Worm (Caenorhabditis elegans) whole organism, L1 larva: ENCODE data around the gene sre-56.

ENCODE experiments used
- C04F5.9 ChIP-seq: sonication (generic microtip); optimal IDR thresholded peaks from 2 replicates; lab custom pipeline; 2016; ENCODE audit warnings: missing genetic modification characterization, missing compliant biosample characterization
- C34B4.2 ChIP-seq: sonication (generic microtip); optimal IDR thresholded peaks from 2 replicates; lab custom pipeline; 2017; ENCODE audit warnings: mild to moderate bottlenecking, missing genetic modification characterization, missing compliant biosample characterization
- aha-1 ChIP-seq: fragments of 150-350 bp; optimal IDR thresholded peaks from 2 replicates; lab custom pipeline; 2014; ENCODE audit warnings: missing biosample characterization, missing genetic modification characterization
- alr-1 ChIP-seq: fragments of 200-800 bp; sonication (Bioruptor generic); optimal IDR thresholded peaks from 2 replicates; lab custom pipeline; 2018; ENCODE audit warnings: borderline replicate concordance, mild to moderate bottlenecking, missing genetic modification characterization, missing compliant biosample characterization
- blmp-1 ChIP-seq: fragments of 150-350 bp; optimal IDR thresholded peaks from 2 replicates; lab custom pipeline; 2014; ENCODE audit warnings: missing biosample characterization, missing genetic modification characterization
- ceh-63 ChIP-seq: fragments of 200-800 bp; sonication (Bioruptor generic); optimal IDR thresholded peaks from 2 replicates; lab custom pipeline; 2018; ENCODE audit warnings: mild to moderate bottlenecking, missing genetic modification characterization, missing compliant biosample characterization
- ceh-82 ChIP-seq, 3 experiments: fragments of 150-350 bp in 1 of 3; sonication (generic microtip) in 2 of 3; optimal IDR thresholded peaks; 2 replicates each; lab custom pipeline; 2014 to 2017; ENCODE audit warnings: missing biosample characterization in 3 of 3, missing genetic modification characterization in 3 of 3
- ceh-90 ChIP-seq: sonication (generic microtip); optimal IDR thresholded peaks from 2 replicates; lab custom pipeline; 2016; ENCODE audit warnings: missing genetic modification characterization, missing compliant biosample characterization
- dsc-1 ChIP-seq: sonication (generic microtip); optimal IDR thresholded peaks from 2 replicates; lab custom pipeline; 2016; ENCODE audit warnings: mild to moderate bottlenecking, missing genetic modification characterization, missing compliant biosample characterization
- efl-1 ChIP-seq, 4 experiments: fragments of 150-350 bp; optimal IDR thresholded peaks in 3 of 4; peaks in 1 of 4; 1 replicate in 1 of 4; 2 replicates in 3 of 4; lab custom pipeline; 2014; ENCODE audit warnings: missing biosample characterization in 2 of 4, missing genetic modification characterization in 2 of 4, missing genetic modification reagents in 2 of 4
- egl-13 ChIP-seq: sonication (generic microtip); optimal IDR thresholded peaks from 2 replicates; lab custom pipeline; 2016; ENCODE audit warnings: missing genotype, missing genetic modification reagents, missing genetic modification characterization, missing compliant biosample characterization
- elt-3 ChIP-seq, 6 experiments: fragments of 150-350 bp in 1 of 6; sonication (generic microtip); optimal IDR thresholded peaks; 2 replicates each; lab custom pipeline; 2017 to 2018; ENCODE audit warnings: missing biosample characterization in 6 of 6, missing genetic modification characterization in 6 of 6, inconsistent platforms in 1 of 6
- ets-5 ChIP-seq: fragments of 200-800 bp; sonication (Bioruptor generic); IDR thresholded peaks from 2 replicates; pipeline ENCODE4 v1.3.6; 2022; ENCODE audit warnings: missing genetic modification characterization, missing compliant biosample characterization
- fkh-4 ChIP-seq: sonication (generic microtip); optimal IDR thresholded peaks from 2 replicates; lab custom pipeline; 2016; ENCODE audit warnings: missing compliant biosample characterization, missing genetic modification characterization, borderline replicate concordance
- grh-1 ChIP-seq: fragments of 200-800 bp; sonication (Bioruptor generic); IDR thresholded peaks from 2 replicates; pipeline ENCODE4 v1.3.6; 2022; ENCODE audit warnings: missing genetic modification reagents, missing genetic modification characterization, missing compliant biosample characterization
- jun-1 ChIP-seq: fragments of 150-350 bp; optimal IDR thresholded peaks from 2 replicates; lab custom pipeline; 2014; ENCODE audit warnings: missing biosample characterization, missing genetic modification reagents, missing genetic modification characterization
- lin-13 ChIP-seq: fragments of 150-350 bp; optimal IDR thresholded peaks from 2 replicates; lab custom pipeline; 2014; ENCODE audit warnings: missing biosample characterization, missing genetic modification reagents, missing genetic modification characterization
- lin-14 ChIP-seq: fragments of 200-800 bp; sonication (Bioruptor generic); optimal IDR thresholded peaks from 2 replicates; lab custom pipeline; 2018; ENCODE audit warnings: mild to moderate bottlenecking, missing genetic modification characterization, moderate library complexity, missing compliant biosample characterization
- lir-3 ChIP-seq: sonication (generic microtip); optimal IDR thresholded peaks from 2 replicates; lab custom pipeline; 2016; ENCODE audit warnings: mild to moderate bottlenecking, missing genetic modification characterization, moderate library complexity, missing compliant biosample characterization; ENCODE audit not compliant: poor library complexity
- lsy-2 ChIP-seq, 2 experiments: fragments of 150-350 bp; optimal IDR thresholded peaks; 2 replicates each; lab custom pipeline; 2014; ENCODE audit warnings: missing biosample characterization in 2 of 2, missing genetic modification characterization in 2 of 2
- nhr-12 ChIP-seq: sonication (generic microtip); optimal IDR thresholded peaks from 2 replicates; lab custom pipeline; 2017; ENCODE audit warnings: missing biosample characterization, missing genetic modification characterization
- nhr-20 ChIP-seq: sonication (generic microtip); optimal IDR thresholded peaks from 2 replicates; lab custom pipeline; 2016; ENCODE audit warnings: mild to moderate bottlenecking, missing genetic modification characterization, missing compliant biosample characterization
- nhr-237 ChIP-seq: fragments of 150-350 bp; optimal IDR thresholded peaks from 2 replicates; lab custom pipeline; 2014; ENCODE audit warnings: missing biosample characterization, missing genetic modification characterization
- nhr-28 ChIP-seq: fragments of 150-350 bp; optimal IDR thresholded peaks from 2 replicates; lab custom pipeline; 2014; ENCODE audit warnings: missing biosample characterization, missing genetic modification characterization
- nhr-71 ChIP-seq: sonication (generic microtip); optimal IDR thresholded peaks from 2 replicates; lab custom pipeline; 2016; ENCODE audit warnings: mild to moderate bottlenecking, missing genetic modification characterization, moderate library complexity, missing compliant biosample characterization
- nhr-84 ChIP-seq: sonication (generic microtip); optimal IDR thresholded peaks from 2 replicates; lab custom pipeline; 2017; ENCODE audit warnings: missing biosample characterization, missing genetic modification characterization
- nhr-85 ChIP-seq: sonication (generic microtip); peaks from one replicate; lab custom pipeline; 2016; ENCODE audit warnings: missing genetic modification characterization, inconsistent platforms, missing compliant biosample characterization
- pax-3 ChIP-seq: fragments of 200-800 bp; sonication (Bioruptor generic); optimal IDR thresholded peaks from 2 replicates; lab custom pipeline; 2018; ENCODE audit warnings: mild to moderate bottlenecking, missing genetic modification characterization, moderate library complexity, missing compliant biosample characterization
- pqm-1 ChIP-seq: sonication (generic microtip); optimal IDR thresholded peaks from 3 replicates; lab custom pipeline; 2017; ENCODE audit warnings: missing biosample characterization, missing genetic modification characterization
- rnt-1 ChIP-seq: sonication (generic microtip); optimal IDR thresholded peaks from 2 replicates; lab custom pipeline; 2016; ENCODE audit warnings: mild to moderate bottlenecking, missing genetic modification characterization, moderate library complexity, missing compliant biosample characterization
- skn-1 ChIP-seq: fragments of 150-350 bp; optimal IDR thresholded peaks from 2 replicates; lab custom pipeline; 2014; ENCODE audit warnings: missing biosample characterization, missing genetic modification characterization
- snu-23 ChIP-seq: sonication (generic microtip); optimal IDR thresholded peaks from 2 replicates; lab custom pipeline; 2016; ENCODE audit warnings: missing genetic modification characterization, missing compliant biosample characterization
- sox-4 ChIP-seq: sonication (generic microtip); optimal IDR thresholded peaks from 2 replicates; lab custom pipeline; 2016; ENCODE audit warnings: missing genetic modification characterization, missing compliant biosample characterization
- sptf-1 ChIP-seq: fragments of 150-350 bp; optimal IDR thresholded peaks from 2 replicates; lab custom pipeline; 2014; ENCODE audit warnings: missing biosample characterization, missing genetic modification characterization
- sup-37 ChIP-seq: fragments of 200-800 bp; sonication (Bioruptor generic); optimal IDR thresholded peaks from 2 replicates; lab custom pipeline; 2018; ENCODE audit warnings: mild to moderate bottlenecking, missing genetic modification characterization, missing compliant biosample characterization
- swsn-7 ChIP-seq: sonication (generic microtip); optimal IDR thresholded peaks from 2 replicates; lab custom pipeline; 2016; ENCODE audit warnings: missing genetic modification characterization, missing compliant biosample characterization
- tlp-1 ChIP-seq: fragments of 150-350 bp; optimal IDR thresholded peaks from 2 replicates; lab custom pipeline; 2014; ENCODE audit warnings: missing biosample characterization, missing genetic modification characterization
- unc-30 ChIP-seq: sonication (generic microtip); optimal IDR thresholded peaks from 2 replicates; lab custom pipeline; 2017; ENCODE audit warnings: missing biosample characterization, missing genetic modification characterization
- zip-4 ChIP-seq: fragments of 200-800 bp; sonication (Bioruptor generic); optimal IDR thresholded peaks from 2 replicates; lab custom pipeline; 2018; ENCODE audit warnings: mild to moderate bottlenecking, missing genetic modification characterization, moderate library complexity, missing compliant biosample characterization
- ztf-11 ChIP-seq, 2 experiments: sonication (generic microtip); optimal IDR thresholded peaks; 2 replicates each; lab custom pipeline; 2016 to 2017; ENCODE audit warnings: missing genetic modification characterization in 2 of 2, missing biosample characterization in 1 of 2, missing compliant biosample characterization in 1 of 2
- ztf-4 ChIP-seq: fragments of 150-350 bp; optimal IDR thresholded peaks from 2 replicates; lab custom pipeline; 2014; ENCODE audit warnings: missing biosample characterization, missing genetic modification characterization

sre-56 gene

DNA sequence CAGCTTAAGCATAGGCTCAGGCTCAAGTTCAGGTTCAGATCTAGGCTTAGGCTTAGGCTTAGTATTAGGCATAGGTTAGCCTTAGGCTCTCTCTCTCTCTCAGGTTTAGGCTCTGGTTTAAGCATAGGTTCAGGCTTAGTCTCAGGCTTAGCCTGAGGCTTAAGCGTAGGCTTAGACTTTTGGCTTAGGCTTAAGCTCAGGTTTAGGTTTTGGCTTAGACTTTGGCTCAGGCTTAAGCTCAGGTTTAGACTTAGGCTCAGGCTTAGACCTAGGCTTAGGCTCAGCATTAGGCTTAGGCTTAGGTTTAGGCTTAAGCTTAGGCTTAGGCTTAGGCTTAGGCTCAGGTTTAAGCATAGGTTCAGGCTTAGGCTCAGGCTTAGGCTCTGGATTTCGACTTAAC lies 19.5 kb downstream of the sre-56 start:
- TF ChIP-seq jun-1 (tag; lab: Kevin White, UChicago), result no peak
- TF ChIP-seq sptf-1 (tag; lab: Kevin White, UChicago), result no peak
- TF ChIP-seq pqm-1, result no peak
- TF ChIP-seq C34B4.2, result no peak
- TF ChIP-seq lsy-2 (tag; optimal IDR thresholded peaks at IDR 0.05; lab: Kevin White, UChicago), result no peak
- TF ChIP-seq zip-4 (GFP tag; lab: Kevin White, UChicago), result no peak
- no peak for TF ChIP-seq ztf-4
- TF ChIP-seq nhr-71 (tag; lab: Kevin White, UChicago), result no peak
- TF ChIP-seq nhr-20, result no peak
- TF ChIP-seq unc-30, result no peak
- TF ChIP-seq sup-37 (GFP tag; lab: Kevin White, UChicago), result no peak
- TF ChIP-seq nhr-12 (tag; lab: Kevin White, UChicago), result no peak
- no peak for TF ChIP-seq nhr-28 (tag; lab: Kevin White, UChicago)
- TF ChIP-seq nhr-237 (tag; lab: Kevin White, UChicago), result no peak
- TF ChIP-seq swsn-7 (tag; lab: Kevin White, UChicago), result no peak
- no peak for TF ChIP-seq aha-1 (tag; lab: Kevin White, UChicago)
- no peak for TF ChIP-seq rnt-1 (tag; lab: Kevin White, UChicago)
- no peak for TF ChIP-seq snu-23
- TF ChIP-seq blmp-1 (tag; lab: Kevin White, UChicago), result no peak
- TF ChIP-seq, all 84 proteins: peak for 0

DNA sequence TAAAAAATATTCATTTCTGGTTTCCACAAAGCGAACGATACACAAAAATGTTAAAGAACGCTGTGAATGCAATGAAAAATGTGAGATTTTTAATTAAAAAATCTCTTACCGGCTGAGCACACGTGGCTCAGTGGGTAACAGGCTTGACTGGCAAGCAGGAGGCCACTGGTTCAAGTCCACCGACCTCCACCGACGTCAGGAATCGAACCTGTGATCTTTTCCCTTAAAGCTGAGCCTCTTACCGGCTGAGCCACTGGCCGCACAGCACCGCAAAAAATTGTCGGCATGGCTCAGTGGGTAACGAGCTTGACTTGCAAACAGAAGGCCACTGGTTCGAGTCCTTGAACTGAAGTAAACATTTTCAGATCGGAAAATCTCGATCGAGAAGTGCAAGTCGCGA lies 20.5 kb downstream of the sre-56 start, which contains the start of gene C44C11.6:
TSS of gene C44C11.6 (plus strand) at position 23 of the 400 bp plus-strand sequence.
- TF ChIP-seq alr-1 (tag; lab: Kevin White, UChicago) (no peak), ceh-82 (tag; optimal IDR thresholded peaks at IDR 0.05; lab: Kevin White, UChicago) (no peak), tlp-1 (tag; lab: Kevin White, UChicago) (no peak), nhr-71 (tag; lab: Kevin White, UChicago) (peak; percentile 23), C04F5.9 (tag; lab: Kevin White, UChicago) (no peak), ztf-11 (tag; optimal IDR thresholded peaks at IDR 0.05; lab: Kevin White, UChicago) (no peak), rnt-1 (tag; lab: Kevin White, UChicago) (peak; percentile 23), skn-1 (tag; lab: Kevin White, UChicago) (no peak), ceh-90 (tag; lab: Kevin White, UChicago) (no peak), ceh-63 (GFP tag; lab: Kevin White, UChicago) (no peak)

DNA sequence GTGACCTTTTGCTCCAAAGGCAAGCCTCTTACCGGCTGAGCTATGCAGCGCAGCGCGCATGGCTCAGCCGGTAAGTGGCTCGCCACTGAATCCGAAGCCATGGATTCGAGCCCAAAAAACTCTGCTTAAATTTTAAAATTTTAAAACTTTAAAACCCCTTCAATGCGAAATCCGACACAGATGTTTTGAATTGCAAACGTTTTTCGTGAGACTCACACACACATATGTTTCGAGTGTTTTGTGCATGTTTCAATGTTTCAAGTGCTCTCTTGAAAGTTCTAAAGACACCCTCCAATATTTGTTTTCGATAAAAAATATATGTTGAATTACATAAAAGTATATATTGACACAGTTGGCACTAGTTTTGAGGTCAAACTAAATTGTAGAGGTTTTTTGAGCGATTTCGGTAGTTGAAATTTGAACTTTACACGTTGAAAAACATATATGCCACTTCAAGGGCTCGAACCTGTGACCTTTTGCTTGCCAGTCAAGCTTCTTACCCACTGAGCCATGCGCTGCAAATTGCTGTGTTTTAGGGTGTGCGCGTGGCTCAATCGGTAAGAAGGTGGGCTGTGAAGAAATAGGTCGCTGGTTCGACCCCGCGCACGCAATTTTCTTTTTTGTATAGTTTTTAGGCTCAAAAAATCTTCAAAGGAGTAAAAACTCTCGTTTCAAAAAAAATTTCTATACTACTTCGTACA lies 22.2 kb downstream of the sre-56 start:
- TF ChIP-seq nhr-20 (no peak), ztf-11 (tag; optimal IDR thresholded peaks at IDR 0.05; lab: Kevin White, UChicago) (no peak), egl-13 (no peak), sox-4 (no peak), nhr-85 (tag; lab: Kevin White, UChicago) (no peak), ceh-90 (tag; lab: Kevin White, UChicago) (no peak), dsc-1 (tag; lab: Kevin White, UChicago) (peak; percentile 82), lin-14 (GFP tag; lab: Kevin White, UChicago) (peak; percentile 7), ets-5 (GFP tag; lab: Robert Waterston, UW) (0 out of 2 replicates have a peak, but pooled peaks have one; percentile 59), elt-3 (tag; optimal IDR thresholded peaks at IDR 0.05; lab: Kevin White, UChicago) (no peak), efl-1 (optimal IDR thresholded peaks at IDR 0.05; lab: Kevin White, UChicago) (no peak), efl-1 (GFP tag; optimal IDR thresholded peaks at IDR 0.05 in 1 of 2; lab: Kevin White, UChicago) (peak in 1 of 2 experiments; percentile 83), pqm-1 (no peak), lir-3 (peak; percentile 19), nhr-84 (tag; lab: Kevin White, UChicago) (no peak), grh-1 (GFP tag; lab: Robert Waterston, UW) (no peak), nhr-237 (tag; lab: Kevin White, UChicago) (no peak), pax-3 (tag; lab: Kevin White, UChicago) (no peak), lin-13 (GFP tag; lab: Kevin White, UChicago) (no peak), fkh-4 (tag; lab: Kevin White, UChicago) (peak; percentile 74)
